Worm (Caenorhabditis elegans) whole organism, mixed stage, embryonic: Measurements from ENCODE around the gene moc-5.

Experiments
- mep-1 ChIP-seq: fragments of 150-350 bp; optimal IDR thresholded peaks from 2 replicates; lab custom pipeline; 2017; ENCODE audit warnings: missing biosample characterization, missing genetic modification reagents, missing genetic modification characterization, inconsistent platforms
- nhr-28 ChIP-seq: fragments of 150-350 bp; optimal IDR thresholded peaks from 2 replicates; lab custom pipeline; 2014; ENCODE audit warnings: missing biosample characterization, missing genetic modification characterization

- TF ChIP-seq nhr-28 (tag; lab: Kevin White, UChicago), result no peak
- no peak for TF ChIP-seq mep-1 (tag; lab: Kevin White, UChicago)
Measured at ce11 chrX:9527898-9528297, 37.9 kb downstream of the moc-5 start.
